Fruit fly (Drosophila melanogaster): ENCODE data around the gene CG14518.
A peak's percentile ranks its signal among the peaks of the same experiment; 100 is the strongest.

Gene CG14518

DNA sequence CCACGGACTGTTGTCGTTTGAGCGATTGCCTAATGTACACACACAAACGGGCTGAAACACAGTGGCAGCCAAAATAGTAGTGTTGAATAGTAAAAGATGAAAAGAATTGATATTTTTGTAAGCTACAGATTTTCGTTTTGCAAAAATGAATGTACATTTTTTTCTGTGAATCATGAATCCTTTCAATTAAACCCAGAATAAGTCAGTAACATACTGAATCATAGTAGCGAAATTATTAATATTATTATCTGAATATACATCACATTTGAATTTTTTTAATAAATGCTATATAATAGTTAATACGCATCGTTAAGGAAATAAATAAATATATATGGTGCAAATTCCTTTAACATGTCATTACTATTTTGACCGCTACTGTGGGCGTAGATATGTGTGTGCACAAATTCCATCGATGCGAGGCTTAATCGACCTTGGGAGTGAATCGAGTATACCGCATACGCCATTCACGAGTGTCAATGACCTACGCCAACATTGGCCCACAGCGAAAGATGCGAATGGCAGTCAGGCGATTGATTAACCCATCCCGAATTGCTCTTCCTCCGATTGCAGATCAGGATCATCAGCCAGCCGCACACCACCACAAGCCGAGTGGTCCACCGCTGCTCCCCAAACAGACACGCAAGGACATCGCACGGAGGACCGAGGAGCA, 15.9 kb downstream of the CG14518 start (continued):
- no peak for TF ChIP-seq hbn (GFP tag; IDR thresholded peaks at IDR 0.05; ENCODE audit: partially characterized antibody)
- peak; percentile 69 for TF ChIP-seq CG10209 (GFP tag; optimal IDR thresholded peaks at IDR 0.05)
- no peak for TF ChIP-seq zen2 (GFP tag; IDR thresholded peaks at IDR 0.05; ENCODE audit: partially characterized antibody)
- TF ChIP-seq CG17186 (GFP tag; optimal IDR thresholded peaks at IDR 0.05), result no peak
- TF ChIP-seq CG3726 (GFP tag; IDR thresholded peaks at IDR 0.05), result 0 out of 3 replicates have a peak, but pooled peaks have one; percentile 49
- TF ChIP-seq Sox100B (GFP tag; optimal IDR thresholded peaks at IDR 0.05), result peak; percentile 87
- peak; percentile 75 for TF ChIP-seq CG4424 (GFP tag; optimal IDR thresholded peaks at IDR 0.05)
- no peak for TF ChIP-seq wdn (GFP tag; IDR thresholded peaks at IDR 0.05)
- TF ChIP-seq slbo (GFP tag; IDR thresholded peaks at IDR 0.05), result peak; percentile 46
- no peak for TF ChIP-seq CG1024 (GFP tag; IDR thresholded peaks at IDR 0.05)
- peak in 1 of 2 experiments; percentile 35 for TF ChIP-seq Dfd (GFP tag; optimal IDR thresholded peaks at IDR 0.05)
- no peak for TF ChIP-seq cad (GFP tag; optimal IDR thresholded peaks at IDR 0.05)
- no peak for TF ChIP-seq gcm2 (GFP tag; optimal IDR thresholded peaks at IDR 0.05)
- peak in 1 of 2 experiments; percentile 7 for TF ChIP-seq chif (GFP tag; optimal IDR thresholded peaks at IDR 0.05)
- TF ChIP-seq NC2β (GFP tag; optimal IDR thresholded peaks at IDR 0.05), result no peak
- no peak for TF ChIP-seq Mrtf (GFP tag; IDR thresholded peaks at IDR 0.05)
- TF ChIP-seq Opbp (GFP tag; IDR thresholded peaks at IDR 0.05; ENCODE audit: partially characterized antibody), result no peak
- TF ChIP-seq CG32767 (GFP tag; IDR thresholded peaks at IDR 0.05), result peak; percentile 60; the same call in 1 of the 2 replicates
- peak; percentile 74 for TF ChIP-seq tio (GFP tag; optimal IDR thresholded peaks at IDR 0.05)
- peak; percentile 2 for TF ChIP-seq CG2875 (GFP tag; optimal IDR thresholded peaks at IDR 0.05)
- no peak for TF ChIP-seq CG11560 (tag; IDR thresholded peaks at IDR 0.05)
- TF ChIP-seq Chrac-16 (GFP tag; optimal IDR thresholded peaks at IDR 0.05), result peak; percentile 20
- peak; percentile 47; the same call in 1 of the 2 replicates for TF ChIP-seq al (GFP tag; IDR thresholded peaks at IDR 0.05)
- no peak for TF ChIP-seq z (GFP tag; IDR thresholded peaks at IDR 0.05)
- TF ChIP-seq Side (GFP tag; optimal IDR thresholded peaks at IDR 0.05), result no peak
- TF ChIP-seq sisA (GFP tag; IDR thresholded peaks at IDR 0.05), result peak; percentile 24; the same call in 1 of the 2 replicates
- TF ChIP-seq CG7357 (GFP tag; IDR thresholded peaks at IDR 0.05), result peak; percentile 38; the same call in 1 of the 3 replicates
- no peak for TF ChIP-seq nau (GFP tag; optimal IDR thresholded peaks at IDR 0.05)
- no peak for TF ChIP-seq wek (GFP tag; optimal IDR thresholded peaks at IDR 0.05)
- TF ChIP-seq Usf (GFP tag; optimal IDR thresholded peaks at IDR 0.05), result no peak
- TF ChIP-seq Hr51 (GFP tag; optimal IDR thresholded peaks at IDR 0.05), result no peak
- no peak for TF ChIP-seq CG10959 (GFP tag; IDR thresholded peaks at IDR 0.05)
- peak; percentile 52; the same call in 1 of the 2 replicates for TF ChIP-seq CG32532 (GFP tag; IDR thresholded peaks at IDR 0.05)
- peak; percentile 66 for TF ChIP-seq row (GFP tag; IDR thresholded peaks at IDR 0.05)
- no peak for TF ChIP-seq bigmax (GFP tag; optimal IDR thresholded peaks at IDR 0.05)
- TF ChIP-seq CG11093 (GFP tag; IDR thresholded peaks at IDR 0.05), result peak; percentile 51; the same call in 1 of the 3 replicates
- TF ChIP-seq BtbVII (GFP tag; optimal IDR thresholded peaks at IDR 0.05), result peak; percentile 64
- peak; percentile 26; the same call in 1 of the 2 replicates for TF ChIP-seq E2f2 (GFP tag; IDR thresholded peaks at IDR 0.05)
- TF ChIP-seq prd (optimal IDR thresholded peaks at IDR 0.05), result no peak
- TF ChIP-seq prd (GFP tag; IDR thresholded peaks at IDR 0.05), result peak; percentile 42; the same call in 1 of the 3 replicates
- peak; percentile 59 for TF ChIP-seq CG18619 (GFP tag; optimal IDR thresholded peaks at IDR 0.05)
- no peak for TF ChIP-seq CG17612 (GFP tag; IDR thresholded peaks at IDR 0.05)
- TF ChIP-seq Hr39 (optimal IDR thresholded peaks at IDR 0.05), result no peak
- TF ChIP-seq CG6689 (GFP tag; IDR thresholded peaks at IDR 0.05), result peak; percentile 66
- TF ChIP-seq Ravus (GFP tag; IDR thresholded peaks at IDR 0.05), result peak; percentile 10; the same call in 1 of the 2 replicates
- TF ChIP-seq CG12659 (GFP tag; optimal IDR thresholded peaks at IDR 0.05), result peak; percentile 74
- TF ChIP-seq tgo (GFP tag; IDR thresholded peaks at IDR 0.05), result peak; percentile 48; the same call in 2 of the 3 replicates
- no peak for TF ChIP-seq crp (GFP tag; optimal IDR thresholded peaks at IDR 0.05)
- TF ChIP-seq Max (GFP tag; optimal IDR thresholded peaks at IDR 0.05), result peak; percentile 22
- TF ChIP-seq CG8478 (optimal IDR thresholded peaks at IDR 0.05), result no peak
- no peak for TF ChIP-seq Dp (GFP tag; optimal IDR thresholded peaks at IDR 0.05)

All from whole organism, embryonic.